Worm (Caenorhabditis elegans): Measurements from ENCODE around the gene F01G10.6.

DNA sequence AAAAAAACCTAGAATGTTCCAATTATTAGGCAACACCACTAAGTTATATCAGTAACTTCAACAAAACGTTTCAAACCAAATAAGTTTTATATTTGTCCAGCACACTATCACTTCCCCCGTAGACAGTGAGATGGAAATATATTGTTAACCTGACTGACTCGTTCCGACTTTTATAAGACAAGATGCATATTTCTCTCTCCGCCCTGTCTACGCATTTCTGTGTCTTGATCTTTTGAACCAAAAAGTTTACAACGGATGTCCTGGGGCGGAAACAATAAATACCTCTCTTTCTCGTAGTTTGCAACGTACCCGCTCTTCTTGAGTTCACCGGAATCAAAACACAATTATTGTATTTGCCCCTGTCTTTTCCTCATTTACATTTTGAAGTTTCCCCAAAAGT is 23.8 kb upstream of the F01G10.6 start:
- no peak for TF ChIP-seq pha-4 (tag; optimal IDR thresholded peaks at IDR 0.05)
- TF ChIP-seq lsy-27 (tag; optimal IDR thresholded peaks at IDR 0.05; ENCODE audit: borderline replicate concordance, insufficient read depth), result no peak

Measured in whole organism, young adult.